Worm (Caenorhabditis elegans): ENCODE results near the gene srg-69.

srg-69 gene

ce11 chrII:5309720-5310119, 45.8 kb upstream of the srg-69 start:
- TF ChIP-seq ceh-2 (tag; optimal IDR thresholded peaks at IDR 0.05) (no peak), ceh-9 (tag; optimal IDR thresholded peaks at IDR 0.05) (no peak), pha-2 (tag; optimal IDR thresholded peaks at IDR 0.05) (no peak)

ce11 chrII:5310795-5311194, 44.7 kb upstream of the srg-69 start:
- TF ChIP-seq C08G9.2 (tag; optimal IDR thresholded peaks at IDR 0.05) (no peak), ceh-34 (tag; optimal IDR thresholded peaks at IDR 0.05) (no peak), hlh-15 (tag; optimal IDR thresholded peaks at IDR 0.05) (no peak), K09A11.1 (tag; optimal IDR thresholded peaks at IDR 0.05; ENCODE audit: insufficient read depth) (no peak), hlh-13 (GFP tag; optimal IDR thresholded peaks at IDR 0.05) (no peak), fkh-6 (tag; optimal IDR thresholded peaks at IDR 0.05) (no peak), ztf-16 (tag; optimal IDR thresholded peaks at IDR 0.05) (no peak), nhr-232 (tag; optimal IDR thresholded peaks at IDR 0.05) (no peak), Y22D7AL.16 (tag; optimal IDR thresholded peaks at IDR 0.05) (no peak), eyg-1 (tag; optimal IDR thresholded peaks at IDR 0.05) (no peak)

- TF ChIP-seq ceh-31 (tag; optimal IDR thresholded peaks at IDR 0.05) (no peak), ztf-16 (tag; optimal IDR thresholded peaks at IDR 0.05) (no peak), ceh-6 (GFP tag; optimal IDR thresholded peaks at IDR 0.05) (no peak), C38D4.7 (GFP tag; optimal IDR thresholded peaks at IDR 0.05) (no peak), ahr-1 (tag; optimal IDR thresholded peaks at IDR 0.05) (no peak), tbx-2 (tag; optimal IDR thresholded peaks at IDR 0.05) (no peak)
Observed at ce11 chrII:5311746-5312145, 43.7 kb upstream of the srg-69 start, which contains the start of gene gcy-12. Gene gcy-12 (plus strand): TSS chrII:5312046.

ce11 chrII:5320205-5320951, 35.1 kb upstream of the srg-69 start:
- TF ChIP-seq sdc-2 (tag; optimal IDR thresholded peaks at IDR 0.05) = no peak
- TF ChIP-seq nfya-1 (tag; optimal IDR thresholded peaks at IDR 0.05) = peak; percentile 4

- TF ChIP-seq rnt-1 (tag; optimal IDR thresholded peaks at IDR 0.05) = no peak
- no peak for TF ChIP-seq ceh-22 (tag; optimal IDR thresholded peaks at IDR 0.05)
- TF ChIP-seq nfya-1 (tag; optimal IDR thresholded peaks at IDR 0.05) = peak; percentile 28
- no peak for TF ChIP-seq unc-3 (GFP tag; conservative IDR thresholded peaks at IDR 0.05)
- TF ChIP-seq unc-3 (tag; optimal IDR thresholded peaks at IDR 0.05) = no peak
- no peak for TF ChIP-seq mec-3 (tag; optimal IDR thresholded peaks at IDR 0.05; ENCODE audit: borderline replicate concordance)
- TF ChIP-seq ceh-31 (tag; optimal IDR thresholded peaks at IDR 0.05) = peak; percentile 45
- peak; percentile 22 for TF ChIP-seq tbx-2 (tag; optimal IDR thresholded peaks at IDR 0.05)
- no peak for TF ChIP-seq hlh-8 (tag; optimal IDR thresholded peaks at IDR 0.05)
- no peak for TF ChIP-seq F13H6.1 (tag; optimal IDR thresholded peaks at IDR 0.05)
- TF ChIP-seq Y22D7AL.16 (tag; optimal IDR thresholded peaks at IDR 0.05) = no peak
- TF ChIP-seq syd-9 (tag; optimal IDR thresholded peaks at IDR 0.05) = no peak
- TF ChIP-seq ref-2 (tag; optimal IDR thresholded peaks at IDR 0.05) = peak; percentile 21
Observed at ce11 chrII:5321718-5322286, 33.7 kb upstream of the srg-69 start.

- no peak for TF ChIP-seq lim-6 (tag; optimal IDR thresholded peaks at IDR 0.05)
- no peak for TF ChIP-seq hlh-13 (GFP tag; optimal IDR thresholded peaks at IDR 0.05)
- no peak for TF ChIP-seq ceh-34 (tag; optimal IDR thresholded peaks at IDR 0.05)
- no peak for TF ChIP-seq nhr-232 (tag; optimal IDR thresholded peaks at IDR 0.05)
- TF ChIP-seq dmd-4 (tag; optimal IDR thresholded peaks at IDR 0.05; ENCODE audit: borderline replicate concordance) = no peak
- no peak for TF ChIP-seq pax-1 (tag; optimal IDR thresholded peaks at IDR 0.05)
- TF ChIP-seq ceh-2 (tag; optimal IDR thresholded peaks at IDR 0.05) = no peak
- TF ChIP-seq rnt-1 (tag; optimal IDR thresholded peaks at IDR 0.05) = no peak
- TF ChIP-seq unc-3 (GFP tag; conservative IDR thresholded peaks at IDR 0.05) = no peak
- TF ChIP-seq unc-3 (tag; optimal IDR thresholded peaks at IDR 0.05) = no peak
- no peak for TF ChIP-seq hlh-30 (tag; optimal IDR thresholded peaks at IDR 0.05; ENCODE audit: insufficient read depth)
- TF ChIP-seq sdc-2 (tag; optimal IDR thresholded peaks at IDR 0.05) = no peak
Observed at ce11 chrII:5322732-5323326, 32.7 kb upstream of the srg-69 start, which contains the start of gene vhp-1. Gene vhp-1 (plus strand): TSS chrII:5323276.

Measured in whole organism, late embryonic.